Worm (Caenorhabditis elegans) whole organism, midembryonic: ENCODE results near the gene T10D4.15.

ENCODE experiments used
- T22C8.4 ChIP-seq: fragments of 200-800 bp; sonication (Bioruptor generic); IDR thresholded peaks from 2 replicates; pipeline ENCODE4 v1.3.6; 2022; ENCODE audit warnings: missing genetic modification characterization, missing compliant biosample characterization
- cog-1 ChIP-seq: sonication (generic microtip); optimal IDR thresholded peaks from 2 replicates; lab custom pipeline; 2016; ENCODE audit warnings: missing genetic modification characterization, missing compliant biosample characterization
- flt-1 ChIP-seq: fragments of 200-800 bp; sonication (Bioruptor generic); IDR thresholded peaks from 2 replicates; pipeline ENCODE4 v1.3.6; 2022; ENCODE audit warnings: missing genetic modification characterization, missing compliant biosample characterization
- klf-2 ChIP-seq: fragments of 200-800 bp; sonication (Bioruptor generic); conservative IDR thresholded peaks from 2 replicates; pipeline ENCODE4 v1.3.6; 2022; ENCODE audit warnings: missing genetic modification reagents, missing genetic modification characterization, missing compliant biosample characterization
- med-1 ChIP-seq: sonication (generic microtip); optimal IDR thresholded peaks from 2 replicates; lab custom pipeline; 2017; ENCODE audit warnings: missing genetic modification characterization, mild to moderate bottlenecking, missing compliant biosample characterization, antibody characterized with exemption, missing genetic modification reagents; ENCODE audit not compliant: insufficient read depth
- ref-1 ChIP-seq: fragments of 200-800 bp; sonication (Bioruptor generic); conservative IDR thresholded peaks from 2 replicates; pipeline ENCODE4 v1.3.6; 2022; ENCODE audit warnings: missing genetic modification reagents, missing genetic modification characterization, missing compliant biosample characterization
- tab-1 ChIP-seq: fragments of 200-800 bp; sonication (Bioruptor generic); IDR thresholded peaks from 2 replicates; pipeline ENCODE4 v1.3.6; 2022; ENCODE audit warnings: missing genetic modification characterization, missing compliant biosample characterization
- ztf-23 ChIP-seq: fragments of 200-800 bp; sonication (Bioruptor generic); IDR thresholded peaks from 2 replicates; pipeline ENCODE4 v1.3.6; 2022; ENCODE audit warnings: missing genetic modification reagents, missing genetic modification characterization, missing compliant biosample characterization
- ztf-29 ChIP-seq: fragments of 200-800 bp; sonication (Bioruptor generic); IDR thresholded peaks from 2 replicates; pipeline ENCODE4 v1.3.6; 2022; ENCODE audit warnings: missing genetic modification reagents, missing genetic modification characterization, missing compliant biosample characterization

T10D4.15 gene

ce11 chrII:3113289-3113688, 32.7 kb upstream of the T10D4.15 start:
- TF ChIP-seq flt-1 (GFP tag; lab: Robert Waterston, UW) (no peak), tab-1 (GFP tag; lab: Robert Waterston, UW) (0 out of 2 replicates have a peak, but pooled peaks have one; percentile 14), cog-1 (tag; lab: Kevin White, UChicago) (no peak)

ce11 chrII:3113934-3114333, 32.0 kb upstream of the T10D4.15 start, which contains the start of gene clec-123:
TSS of gene clec-123 (plus strand) at chrII:3114234.
- TF ChIP-seq klf-2 (no peak), ztf-29 (GFP tag; lab: Robert Waterston, UW) (no peak), ztf-23 (GFP tag; lab: Robert Waterston, UW) (no peak), med-1 (GFP tag; lab: Kevin White, UChicago) (no peak), flt-1 (GFP tag; lab: Robert Waterston, UW) (no peak), tab-1 (GFP tag; lab: Robert Waterston, UW) (no peak), ref-1 (no peak), cog-1 (tag; lab: Kevin White, UChicago) (no peak), T22C8.4 (no peak)

- TF ChIP-seq flt-1 (GFP tag; lab: Robert Waterston, UW) (no peak), T22C8.4 (no peak), med-1 (GFP tag; lab: Kevin White, UChicago) (no peak), ztf-23 (GFP tag; lab: Robert Waterston, UW) (no peak), ref-1 (no peak), ztf-29 (GFP tag; lab: Robert Waterston, UW) (no peak), cog-1 (tag; lab: Kevin White, UChicago) (no peak), klf-2 (no peak), tab-1 (GFP tag; lab: Robert Waterston, UW) (no peak)
Measured at ce11 chrII:3117471-3117870, 28.5 kb upstream of the T10D4.15 start, which contains the start of gene T10D4.7. TSS of gene T10D4.7 (plus strand) at chrII:3117771.

ce11 chrII:3118907-3119382, 27.0 kb upstream of the T10D4.15 start, which contains the start of gene T10D4.6:
TSS of gene T10D4.6 (plus strand) at chrII:3119332.
- TF ChIP-seq ztf-29 (GFP tag; lab: Robert Waterston, UW) (no peak), T22C8.4 (peak; percentile 53), med-1 (GFP tag; lab: Kevin White, UChicago) (no peak), tab-1 (GFP tag; lab: Robert Waterston, UW) (no peak), klf-2 (no peak), ztf-23 (GFP tag; lab: Robert Waterston, UW) (no peak), ref-1 (no peak), flt-1 (GFP tag; lab: Robert Waterston, UW) (no peak), cog-1 (tag; lab: Kevin White, UChicago) (peak; percentile 15)

- TF ChIP-seq med-1 (GFP tag; lab: Kevin White, UChicago) (no peak), flt-1 (GFP tag; lab: Robert Waterston, UW) (no peak), ztf-23 (GFP tag; lab: Robert Waterston, UW) (no peak), ref-1 (no peak), tab-1 (GFP tag; lab: Robert Waterston, UW) (no peak), ztf-29 (GFP tag; lab: Robert Waterston, UW) (no peak), T22C8.4 (no peak), cog-1 (tag; lab: Kevin White, UChicago) (no peak), klf-2 (no peak)
Measured at ce11 chrII:3123206-3123605, 22.7 kb upstream of the T10D4.15 start, which contains the start of gene srh-71. TSS of gene srh-71 (plus strand) at chrII:3123506.

- TF ChIP-seq ztf-23 (GFP tag; lab: Robert Waterston, UW) (no peak), ref-1 (no peak), T22C8.4 (no peak), klf-2 (no peak), cog-1 (tag; lab: Kevin White, UChicago) (no peak), flt-1 (GFP tag; lab: Robert Waterston, UW) (no peak), ztf-29 (GFP tag; lab: Robert Waterston, UW) (no peak), tab-1 (GFP tag; lab: Robert Waterston, UW) (no peak), med-1 (GFP tag; lab: Kevin White, UChicago) (no peak)
Measured at ce11 chrII:3126341-3126740, 19.6 kb upstream of the T10D4.15 start, which contains the start of gene ins-19. TSS of gene ins-19 (minus strand) at chrII:3126441.

- 0 out of 2 replicates have a peak, but pooled peaks have one; percentile 32 for TF ChIP-seq ztf-23 (GFP tag; lab: Robert Waterston, UW)
Measured at ce11 chrII:3126741-3127140, 19.2 kb upstream of the T10D4.15 start, which contains the start of gene ins-31. TSS of gene ins-31 (plus strand) at chrII:3127041.

ce11 chrII:3129007-3129406, 16.9 kb upstream of the T10D4.15 start, which contains the start of gene chil-24:
TSS of gene chil-24 (plus strand) at chrII:3129162.
- no peak for TF ChIP-seq ref-1
- no peak for TF ChIP-seq cog-1 (tag; lab: Kevin White, UChicago)
- TF ChIP-seq tab-1 (GFP tag; lab: Robert Waterston, UW): no peak
- no peak for TF ChIP-seq ztf-29 (GFP tag; lab: Robert Waterston, UW)
- TF ChIP-seq med-1 (GFP tag; lab: Kevin White, UChicago): no peak
- no peak for TF ChIP-seq klf-2
- TF ChIP-seq T22C8.4: no peak
- TF ChIP-seq flt-1 (GFP tag; lab: Robert Waterston, UW): no peak
- TF ChIP-seq ztf-23 (GFP tag; lab: Robert Waterston, UW): no peak

ce11 chrII:3135293-3135692, 10.6 kb upstream of the T10D4.15 start:
- TF ChIP-seq ztf-23 (GFP tag; lab: Robert Waterston, UW): no peak
- TF ChIP-seq ztf-29 (GFP tag; lab: Robert Waterston, UW): peak; percentile 20; the same call in 1 of the 2 replicates

- no peak for TF ChIP-seq tab-1 (GFP tag; lab: Robert Waterston, UW)
- TF ChIP-seq ztf-29 (GFP tag; lab: Robert Waterston, UW): no peak
- no peak for TF ChIP-seq ztf-23 (GFP tag; lab: Robert Waterston, UW)
- TF ChIP-seq cog-1 (tag; lab: Kevin White, UChicago): no peak
- no peak for TF ChIP-seq med-1 (GFP tag; lab: Kevin White, UChicago)
- TF ChIP-seq flt-1 (GFP tag; lab: Robert Waterston, UW): no peak
- TF ChIP-seq ref-1: no peak
- no peak for TF ChIP-seq T22C8.4
- no peak for TF ChIP-seq klf-2
Measured at ce11 chrII:3137804-3138203, 8.1 kb upstream of the T10D4.15 start, which contains the start of gene sri-54. TSS of gene sri-54 (minus strand) at chrII:3137904.
